Worm (Caenorhabditis elegans) whole organism, early embryonic: Measurements from ENCODE around the gene nhr-198.

Experiments used
- F13C5.2 ChIP-seq: sonication (generic microtip); optimal IDR thresholded peaks from 2 replicates; lab custom pipeline; 2017; ENCODE audit warnings: mild to moderate bottlenecking, missing genetic modification characterization, inconsistent platforms, missing compliant biosample characterization
- ets-7 ChIP-seq: sonication (generic microtip); optimal IDR thresholded peaks from 2 replicates; lab custom pipeline; 2016; ENCODE audit warnings: missing genotype, missing genetic modification characterization, missing compliant biosample characterization

DNA sequence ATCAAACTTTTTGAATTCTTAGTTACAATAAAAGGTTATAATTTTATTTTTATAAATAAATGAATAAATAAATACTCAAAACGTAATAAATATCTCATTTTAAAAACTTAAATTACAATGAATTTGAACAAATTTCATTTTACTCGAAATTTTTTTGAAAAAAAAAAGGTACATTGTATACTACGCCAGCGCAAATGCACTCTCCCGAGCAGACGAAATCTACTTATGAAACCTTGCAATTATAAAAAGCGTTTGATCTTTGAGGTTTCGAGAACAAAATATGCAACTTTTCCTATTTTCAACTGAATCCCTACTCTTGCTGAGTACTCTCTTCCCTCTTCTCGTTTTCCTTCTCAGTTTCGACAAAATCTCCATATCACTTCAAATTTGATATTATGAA is 6.1 kb upstream of the nhr-198 start, which contains the start of gene nhr-197:
- TF ChIP-seq ets-7 (no peak), F13C5.2 (tag; lab: Kevin White, UChicago) (no peak)
